Worm (Caenorhabditis elegans) whole organism, late embryonic: ENCODE measurements around the gene nfyb-1.

ENCODE experiments used
- C08G9.2 ChIP-seq: sonication (generic microtip); optimal IDR thresholded peaks from 2 replicates; lab custom pipeline; 2016; ENCODE audit warnings: mild to moderate bottlenecking, missing genetic modification characterization, moderate library complexity, missing compliant biosample characterization
- C38D4.7 ChIP-seq: fragments of 200-800 bp; sonication (Bioruptor generic); optimal IDR thresholded peaks from 2 replicates; lab custom pipeline; 2018; ENCODE audit warnings: mild to moderate bottlenecking, missing genetic modification characterization, moderate library complexity, missing compliant biosample characterization
- K02D7.2 ChIP-seq: sonication (generic microtip); optimal IDR thresholded peaks from 2 replicates; lab custom pipeline; 2017; ENCODE audit warnings: mild to moderate bottlenecking, missing genetic modification characterization, missing compliant biosample characterization
- T23F11.4 ChIP-seq: fragments of 200-800 bp; sonication (Bioruptor generic); optimal IDR thresholded peaks from 2 replicates; lab custom pipeline; 2018; ENCODE audit warnings: mild to moderate bottlenecking, missing genetic modification characterization, missing compliant biosample characterization
- Y22D7AL.16 ChIP-seq: sonication (generic microtip); optimal IDR thresholded peaks from 2 replicates; lab custom pipeline; 2016; ENCODE audit warnings: missing genetic modification characterization, missing compliant biosample characterization
- ama-1 ChIP-seq: fragments of 150-350 bp; optimal IDR thresholded peaks from 2 replicates; lab custom pipeline; 2014
- ceh-14 ChIP-seq: sonication (generic microtip); optimal IDR thresholded peaks from 2 replicates; lab custom pipeline; 2016; ENCODE audit warnings: missing genotype, missing genetic modification characterization, missing compliant biosample characterization
- ceh-18 ChIP-seq: sonication (generic microtip); optimal IDR thresholded peaks from 2 replicates; lab custom pipeline; 2016; ENCODE audit warnings: missing genetic modification characterization, missing compliant biosample characterization
- ceh-19 ChIP-seq: fragments of 200-800 bp; sonication (Bioruptor generic); optimal IDR thresholded peaks from 2 replicates; lab custom pipeline; 2018; ENCODE audit warnings: mild to moderate bottlenecking, missing genetic modification characterization, missing compliant biosample characterization
- ceh-22 ChIP-seq: sonication (generic microtip); optimal IDR thresholded peaks from 2 replicates; lab custom pipeline; 2017; ENCODE audit warnings: missing biosample characterization, missing genetic modification characterization
- ceh-31 ChIP-seq: sonication (generic microtip); optimal IDR thresholded peaks from 2 replicates; lab custom pipeline; 2016; ENCODE audit warnings: missing genetic modification characterization, missing compliant biosample characterization
- ceh-34 ChIP-seq: sonication (generic microtip); optimal IDR thresholded peaks from 2 replicates; lab custom pipeline; 2016; ENCODE audit warnings: mild to moderate bottlenecking, missing genetic modification characterization, missing compliant biosample characterization
- ceh-6 ChIP-seq: fragments of 200-800 bp; sonication (Bioruptor generic); optimal IDR thresholded peaks from 2 replicates; lab custom pipeline; 2018; ENCODE audit warnings: mild to moderate bottlenecking, missing genetic modification characterization, missing compliant biosample characterization
- ceh-9 ChIP-seq: sonication (generic microtip); optimal IDR thresholded peaks from 2 replicates; lab custom pipeline; 2016; ENCODE audit warnings: mild to moderate bottlenecking, missing genetic modification characterization, inconsistent platforms, missing compliant biosample characterization
- che-1 ChIP-seq: sonication (generic microtip); optimal IDR thresholded peaks from 2 replicates; lab custom pipeline; 2016; ENCODE audit warnings: mild to moderate bottlenecking, missing genetic modification characterization, missing compliant biosample characterization
- dve-1 ChIP-seq: sonication (generic microtip); optimal IDR thresholded peaks from 2 replicates; lab custom pipeline; 2017; ENCODE audit warnings: antibody characterized with exemption, mild to moderate bottlenecking, missing genetic modification characterization, missing compliant biosample characterization
- elt-2 ChIP-seq: sonication (generic microtip); optimal IDR thresholded peaks from 2 replicates; lab custom pipeline; 2016; ENCODE audit warnings: missing genetic modification reagents, missing genetic modification characterization, missing compliant biosample characterization
- elt-4 ChIP-seq: sonication (generic microtip); optimal IDR thresholded peaks from 2 replicates; lab custom pipeline; 2016; ENCODE audit warnings: missing genetic modification characterization, missing compliant biosample characterization
- fax-1 ChIP-seq: sonication (generic microtip); optimal IDR thresholded peaks from 2 replicates; lab custom pipeline; 2016; ENCODE audit warnings: missing genotype, missing genetic modification characterization, missing compliant biosample characterization
- fkh-6 ChIP-seq: sonication (generic microtip); optimal IDR thresholded peaks from 2 replicates; lab custom pipeline; 2016; ENCODE audit warnings: missing genetic modification characterization, missing compliant biosample characterization
- hlh-13 ChIP-seq: fragments of 200-800 bp; sonication (Bioruptor generic); optimal IDR thresholded peaks from 2 replicates; lab custom pipeline; 2018; ENCODE audit warnings: mild to moderate bottlenecking, missing genetic modification characterization, missing compliant biosample characterization
- hlh-30 ChIP-seq: sonication (generic microtip); optimal IDR thresholded peaks from 2 replicates; lab custom pipeline; 2017; ENCODE audit warnings: antibody characterized with exemption, missing genetic modification characterization, missing compliant biosample characterization; ENCODE audit not compliant: insufficient read depth
- hlh-8 ChIP-seq: sonication (generic microtip); optimal IDR thresholded peaks from 2 replicates; lab custom pipeline; 2016; ENCODE audit warnings: missing genotype, missing genetic modification characterization, missing compliant biosample characterization
- lim-6 ChIP-seq: sonication (generic microtip); optimal IDR thresholded peaks from 2 replicates; lab custom pipeline; 2016; ENCODE audit warnings: missing genetic modification characterization, missing compliant biosample characterization
- madf-2 ChIP-seq: sonication (generic microtip); optimal IDR thresholded peaks from 2 replicates; lab custom pipeline; 2017; ENCODE audit warnings: missing genetic modification characterization, missing compliant biosample characterization
- nhr-11 ChIP-seq: fragments of 150-350 bp; optimal IDR thresholded peaks from 2 replicates; lab custom pipeline; 2014; ENCODE audit warnings: missing biosample characterization, missing genetic modification characterization
- nhr-232 ChIP-seq: sonication (generic microtip); optimal IDR thresholded peaks from 2 replicates; lab custom pipeline; 2016; ENCODE audit warnings: missing genetic modification characterization, missing compliant biosample characterization
- odd-2 ChIP-seq: sonication (generic microtip); optimal IDR thresholded peaks from 2 replicates; lab custom pipeline; 2017; ENCODE audit warnings: antibody characterized with exemption, mild to moderate bottlenecking, missing genetic modification characterization, missing compliant biosample characterization
- pag-3 ChIP-seq: sonication (generic microtip); optimal IDR thresholded peaks from 2 replicates; lab custom pipeline; 2016; ENCODE audit warnings: missing compliant biosample characterization, missing genetic modification characterization, borderline replicate concordance
- pat-9 ChIP-seq: fragments of 200-800 bp; sonication (Bioruptor generic); optimal IDR thresholded peaks from 2 replicates; lab custom pipeline; 2018; ENCODE audit warnings: mild to moderate bottlenecking, missing genetic modification characterization, moderate library complexity, missing compliant biosample characterization
- pha-4 ChIP-seq: fragments of 150-350 bp; optimal IDR thresholded peaks from 2 replicates; lab custom pipeline; 2018; ENCODE audit warnings: missing biosample characterization, missing genetic modification reagents, missing genetic modification characterization
- sdc-2 ChIP-seq: sonication (generic microtip); optimal IDR thresholded peaks from 2 replicates; lab custom pipeline; 2016; ENCODE audit warnings: missing genotype, missing genetic modification characterization, missing compliant biosample characterization
- sox-2 ChIP-seq: fragments of 200-800 bp; sonication (Bioruptor generic); IDR thresholded peaks from 2 replicates; pipeline ENCODE4 v1.3.6; 2022; ENCODE audit warnings: missing genetic modification reagents, missing genetic modification characterization, missing compliant biosample characterization
- sox-4 ChIP-seq: sonication (generic microtip); optimal IDR thresholded peaks from 2 replicates; lab custom pipeline; 2017; ENCODE audit warnings: mild to moderate bottlenecking, missing genetic modification characterization, inconsistent platforms, missing compliant biosample characterization
- syd-9 ChIP-seq: sonication (generic microtip); optimal IDR thresholded peaks from 2 replicates; lab custom pipeline; 2016; ENCODE audit warnings: mild to moderate bottlenecking, missing genetic modification characterization, moderate library complexity, missing compliant biosample characterization
- tbx-2 ChIP-seq: sonication (generic microtip); optimal IDR thresholded peaks from 2 replicates; lab custom pipeline; 2016; ENCODE audit warnings: missing genetic modification characterization, missing compliant biosample characterization
- ttx-3 ChIP-seq: sonication (generic microtip); optimal IDR thresholded peaks from 2 replicates; lab custom pipeline; 2016; ENCODE audit warnings: missing genetic modification reagents, missing genetic modification characterization, missing compliant biosample characterization
- unc-42 ChIP-seq: sonication (generic microtip); optimal IDR thresholded peaks from 2 replicates; lab custom pipeline; 2016; ENCODE audit warnings: missing genotype, missing genetic modification characterization, missing compliant biosample characterization
- zip-5 ChIP-seq: sonication (generic microtip); optimal IDR thresholded peaks from 2 replicates; lab custom pipeline; 2016; ENCODE audit warnings: missing genetic modification characterization, missing compliant biosample characterization
- ztf-16 ChIP-seq: sonication (generic microtip); optimal IDR thresholded peaks from 2 replicates; lab custom pipeline; 2017; ENCODE audit warnings: missing genetic modification characterization, missing compliant biosample characterization

The nfyb-1 gene

DNA sequence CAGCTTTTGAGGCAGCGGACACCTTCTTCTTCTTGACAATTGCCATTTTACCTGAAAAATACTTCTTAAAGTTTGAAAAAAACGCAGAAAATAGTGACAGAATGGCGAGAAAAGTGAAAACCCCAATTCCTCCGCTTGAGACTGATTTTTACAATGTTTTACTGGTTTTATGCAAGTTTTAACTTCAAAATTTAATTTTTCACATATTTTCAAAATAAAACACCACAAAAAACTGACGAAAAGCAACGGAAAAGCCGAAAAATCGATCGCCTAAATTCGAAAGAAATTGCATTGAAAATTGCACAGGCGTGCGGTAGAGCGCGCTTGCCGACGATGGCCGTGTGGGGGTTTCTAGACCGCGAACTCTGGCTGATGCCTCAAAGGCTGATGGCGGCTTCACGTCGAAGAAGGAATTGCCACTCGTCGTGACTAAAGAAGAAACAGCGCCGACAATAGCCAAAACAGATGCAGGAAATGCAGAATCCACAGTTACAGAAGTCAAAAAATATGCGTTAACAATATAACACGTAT, 8.8 kb upstream of the nfyb-1 start, which contains the start of gene nsun-1 (continued):
- TF ChIP-seq Y22D7AL.16 (tag; lab: Kevin White, UChicago) (no peak), ceh-9 (no peak), nhr-232 (tag; lab: Kevin White, UChicago) (no peak), pha-4 (no peak), hlh-8 (tag; lab: Kevin White, UChicago) (peak; percentile 40), hlh-13 (GFP tag; lab: Kevin White, UChicago) (no peak), ceh-6 (GFP tag; lab: Kevin White, UChicago) (no peak), C08G9.2 (tag; lab: Kevin White, UChicago) (peak; percentile 83), lim-6 (tag; lab: Kevin White, UChicago) (peak; percentile 58), elt-4 (tag; lab: Kevin White, UChicago) (no peak), ceh-19 (GFP tag; lab: Kevin White, UChicago) (peak; percentile 45)
- TF ChIP-seq, all 69 proteins: peak for 23

DNA sequence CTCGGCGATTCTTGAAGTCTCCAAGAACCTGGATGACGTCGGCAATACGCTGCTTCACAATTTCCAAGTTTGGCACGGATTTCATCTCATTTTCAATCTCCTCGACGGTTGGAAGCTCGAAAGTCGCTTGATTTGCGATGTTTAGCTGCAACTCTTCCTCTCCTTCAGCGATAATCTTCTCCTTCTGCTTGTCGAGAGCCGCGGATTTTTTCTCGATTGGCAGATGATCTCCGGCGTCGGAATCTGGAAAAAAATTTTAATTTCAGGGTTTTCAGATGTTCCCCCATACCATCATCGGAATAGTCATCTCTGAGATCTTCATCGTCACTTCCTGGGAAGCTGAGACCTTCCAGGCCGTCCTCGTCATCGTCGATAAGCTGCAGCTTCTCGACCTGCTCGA, 8.1 kb upstream of the nfyb-1 start:
- TF ChIP-seq odd-2: no peak
- no peak for TF ChIP-seq fkh-6 (tag; lab: Kevin White, UChicago)
- no peak for TF ChIP-seq tbx-2 (tag; lab: Kevin White, UChicago)
- TF ChIP-seq sox-2 (GFP tag; lab: Robert Waterston, UW): no peak
- no peak for TF ChIP-seq sdc-2 (tag; lab: Kevin White, UChicago)
- no peak for TF ChIP-seq fax-1 (tag; lab: Kevin White, UChicago)
- TF ChIP-seq ceh-6 (GFP tag; lab: Kevin White, UChicago): no peak
- no peak for TF ChIP-seq ceh-34 (tag; lab: Kevin White, UChicago)
- no peak for TF ChIP-seq sox-4 (tag; lab: Kevin White, UChicago)
- no peak for TF ChIP-seq nhr-11
- TF ChIP-seq ztf-16 (tag; lab: Kevin White, UChicago): no peak
- no peak for TF ChIP-seq pag-3 (tag; lab: Kevin White, UChicago)
- no peak for TF ChIP-seq unc-42 (tag; lab: Kevin White, UChicago)
- TF ChIP-seq ttx-3: no peak
- TF ChIP-seq pat-9 (tag; lab: Kevin White, UChicago): no peak
- TF ChIP-seq zip-5 (tag; lab: Kevin White, UChicago): no peak
- no peak for TF ChIP-seq pha-4
- TF ChIP-seq ceh-31 (tag; lab: Kevin White, UChicago): no peak
- no peak for TF ChIP-seq syd-9 (tag; lab: Kevin White, UChicago)
- TF ChIP-seq hlh-30: no peak

DNA sequence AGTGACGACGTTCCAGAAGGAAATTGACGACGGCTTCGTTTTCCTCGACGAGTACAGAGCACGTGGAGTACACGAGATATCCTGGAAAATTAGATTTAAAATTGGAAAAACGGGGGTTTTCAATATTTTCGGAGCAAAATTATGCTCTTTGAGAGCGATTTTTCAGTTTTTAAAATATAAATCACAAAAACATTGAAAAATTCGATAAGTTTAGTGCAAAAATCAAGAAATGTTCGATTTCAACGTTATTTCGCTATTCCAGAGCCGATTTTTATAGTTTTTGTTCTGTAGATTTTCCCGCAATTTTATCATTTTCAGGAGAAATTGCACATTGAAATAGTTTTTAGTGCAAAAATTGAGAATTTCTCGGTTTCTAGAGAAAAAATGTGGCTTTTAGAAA, 6.0 kb upstream of the nfyb-1 start, which contains the start of gene W07E6.5:
Gene W07E6.5 (plus strand): TSS at position 301 of the 400 bp plus-strand sequence.
- TF ChIP-seq dve-1 (tag; lab: Kevin White, UChicago) (no peak), C38D4.7 (GFP tag; lab: Kevin White, UChicago) (no peak), ceh-18 (tag; lab: Kevin White, UChicago) (no peak), elt-4 (tag; lab: Kevin White, UChicago) (no peak), madf-2 (tag; lab: Kevin White, UChicago) (no peak), ama-1 (lab: Kevin White, UChicago) (no peak), che-1 (tag; lab: Kevin White, UChicago) (no peak), ceh-22 (no peak)

DNA sequence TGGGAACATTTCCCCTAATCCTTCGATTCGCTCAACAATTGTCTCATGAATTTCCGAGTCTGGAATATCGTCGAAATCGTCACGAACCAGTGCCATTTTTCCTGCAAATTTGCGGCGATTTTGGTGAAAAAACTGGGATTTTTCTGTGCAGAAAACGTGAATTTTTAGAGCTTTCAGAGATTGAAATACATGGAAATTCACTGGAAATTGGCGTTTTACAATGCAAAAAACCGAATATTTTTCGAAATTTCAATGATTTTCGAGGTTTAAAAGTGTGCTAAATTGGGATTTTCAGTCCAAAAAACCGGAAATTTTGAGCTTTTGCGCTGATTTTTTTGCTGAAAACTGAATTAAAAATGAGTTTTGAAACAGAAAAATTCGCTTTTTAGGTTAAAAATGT, 3.2 kb upstream of the nfyb-1 start, which contains the start of gene tomm-22:
Gene tomm-22 (minus strand): TSS at position 101 of the 400 bp plus-strand sequence.
- no peak for TF ChIP-seq syd-9 (tag; lab: Kevin White, UChicago)
- TF ChIP-seq Y22D7AL.16 (tag; lab: Kevin White, UChicago): no peak
- TF ChIP-seq K02D7.2 (tag; lab: Kevin White, UChicago): no peak
- TF ChIP-seq ztf-16 (tag; lab: Kevin White, UChicago): no peak
- TF ChIP-seq T23F11.4 (GFP tag; lab: Kevin White, UChicago): no peak
- TF ChIP-seq elt-4 (tag; lab: Kevin White, UChicago): no peak
- TF ChIP-seq ceh-14 (tag; lab: Kevin White, UChicago): no peak
- no peak for TF ChIP-seq elt-2 (tag; lab: Kevin White, UChicago)
